Fruit fly (Drosophila melanogaster) whole organism, embryonic: Measurements from ENCODE around the gene Rpp14a.
A peak's percentile ranks its signal among the peaks of the same experiment; 100 is the strongest.

Experiments
- Atf6 ChIP-seq: fragments of 200-800 bp; sonication (Bioruptor generic); IDR thresholded peaks from 2 replicates; pipeline ENCODE4 v1.3.6; 2022; ENCODE audit warnings: missing biosample characterization, missing genetic modification characterization
- CG1024 ChIP-seq: fragments of 200-800 bp; sonication (Bioruptor generic); IDR thresholded peaks from 2 replicates; pipeline ENCODE4 v1.3.6; 2022; ENCODE audit warnings: missing biosample characterization, missing genetic modification characterization
- CG10543 ChIP-seq: fragments of 200-800 bp; sonication (Bioruptor generic); optimal IDR thresholded peaks from 3 replicates; lab custom pipeline; 2017; ENCODE audit warnings: missing biosample characterization, mild to moderate bottlenecking, missing genetic modification characterization, moderate library complexity
- CG10979 ChIP-seq: fragments of 200-800 bp; sonication (Bioruptor generic); optimal IDR thresholded peaks from 2 replicates; lab custom pipeline; 2018; ENCODE audit warnings: missing biosample characterization, mild to moderate bottlenecking, missing genetic modification characterization, moderate library complexity
- CG11560 ChIP-seq: fragments of 200-800 bp; sonication (Bioruptor generic); IDR thresholded peaks from 3 replicates; pipeline ENCODE4 v1.3.6; 2022; ENCODE audit warnings: missing biosample characterization, missing genetic modification characterization
- CG12155 ChIP-seq: fragments of 200-800 bp; sonication (Bioruptor generic); optimal IDR thresholded peaks from 3 replicates; lab custom pipeline; 2016; ENCODE audit warnings: missing biosample characterization, missing genetic modification characterization
- CG13287 ChIP-seq: fragments of 200-800 bp; sonication (Bioruptor generic); IDR thresholded peaks from 2 replicates; pipeline ENCODE4 v1.3.6; 2022; ENCODE audit warnings: missing biosample characterization, missing genetic modification characterization; ENCODE audit not compliant: partially characterized antibody
- CG13296 ChIP-seq: fragments of 200-800 bp; sonication (Bioruptor generic); optimal IDR thresholded peaks from 3 replicates; lab custom pipeline; 2018; ENCODE audit warnings: missing biosample characterization, mild to moderate bottlenecking, missing genetic modification characterization
- CG13894 ChIP-seq: fragments of 200-800 bp; sonication (Bioruptor generic); optimal IDR thresholded peaks from 3 replicates; lab custom pipeline; 2018; ENCODE audit warnings: missing biosample characterization, mild to moderate bottlenecking, missing genetic modification characterization, moderate library complexity
- CG1647 ChIP-seq: fragments of 200-800 bp; sonication (Bioruptor generic); optimal IDR thresholded peaks from 3 replicates; lab custom pipeline; 2016; ENCODE audit warnings: missing biosample characterization, missing genetic modification characterization
- CG16863 ChIP-seq: fragments of 200-800 bp; sonication (Bioruptor generic); optimal IDR thresholded peaks from 3 replicates; lab custom pipeline; 2016; ENCODE audit warnings: missing biosample characterization, missing genetic modification characterization
- CG17829 ChIP-seq: fragments of 200-800 bp; optimal IDR thresholded peaks from 2 replicates; lab custom pipeline; 2019; ENCODE audit warnings: missing biosample characterization, mild to moderate bottlenecking, missing genetic modification characterization, moderate library complexity
- CG18599 ChIP-seq: fragments of 200-800 bp; sonication (Bioruptor generic); optimal IDR thresholded peaks from 3 replicates; lab custom pipeline; 2017; ENCODE audit warnings: missing biosample characterization, missing genetic modification characterization, mild to moderate bottlenecking, moderate library complexity, missing genetic modification reagents
- CG30431 ChIP-seq: fragments of 200-800 bp; sonication (Bioruptor generic); optimal IDR thresholded peaks from 2 replicates; lab custom pipeline; 2017; ENCODE audit warnings: missing biosample characterization, missing genetic modification characterization
- CG3163 ChIP-seq: fragments of 200-800 bp; sonication (Bioruptor generic); optimal IDR thresholded peaks from 3 replicates; lab custom pipeline; 2016; ENCODE audit warnings: missing biosample characterization, missing genetic modification characterization
- CG34376 ChIP-seq: fragments of 200-800 bp; sonication (Bioruptor generic); optimal IDR thresholded peaks from 2 replicates; lab custom pipeline; 2018; ENCODE audit warnings: missing biosample characterization, mild to moderate bottlenecking, missing genetic modification characterization
- CG3995 ChIP-seq: fragments of 200-800 bp; sonication (Bioruptor generic); optimal IDR thresholded peaks from 3 replicates; lab custom pipeline; 2016; ENCODE audit warnings: missing biosample characterization, missing genetic modification characterization
- CG6175 ChIP-seq: fragments of 200-800 bp; sonication (Bioruptor generic); IDR thresholded peaks from 3 replicates; pipeline ENCODE4 v1.3.6; 2022; ENCODE audit warnings: missing biosample characterization, missing genetic modification characterization
- CG7271 ChIP-seq: fragments of 200-800 bp; sonication (Bioruptor generic); optimal IDR thresholded peaks from 2 replicates; lab custom pipeline; 2018; ENCODE audit warnings: missing biosample characterization, mild to moderate bottlenecking, missing genetic modification characterization, moderate library complexity
- CG8089 ChIP-seq: fragments of 200-800 bp; sonication (Bioruptor generic); optimal IDR thresholded peaks from 3 replicates; lab custom pipeline; 2016; ENCODE audit warnings: missing biosample characterization, missing genetic modification characterization
- CG9932 ChIP-seq: fragments of 200-800 bp; sonication (Bioruptor generic); IDR thresholded peaks from 2 replicates; pipeline ENCODE4 v1.3.6; 2022; ENCODE audit warnings: missing biosample characterization, missing genetic modification characterization
- D ChIP-seq, 2 experiments: fragments of 200-800 bp in 1 of 2; fragments of >200 bp in 1 of 2; sonication (Bioruptor generic) in 1 of 2; optimal IDR thresholded peaks; 2 replicates in 1 of 2; 3 replicates in 1 of 2; lab custom pipeline; 2017; ENCODE audit warnings: mild to moderate bottlenecking in 1 of 2, missing biosample characterization in 1 of 2, missing genetic modification characterization in 1 of 2, missing genetic modification reagents in 1 of 2
- Dad ChIP-seq: fragments of 200-800 bp; sonication (Bioruptor generic); optimal IDR thresholded peaks from 3 replicates; lab custom pipeline; 2016; ENCODE audit warnings: missing biosample characterization, missing genetic modification characterization
- Deaf1 ChIP-seq: fragments of 200-800 bp; optimal IDR thresholded peaks from 3 replicates; lab custom pipeline; 2019; ENCODE audit warnings: missing biosample characterization, mild to moderate bottlenecking, missing genetic modification characterization, moderate library complexity
- H2.0 ChIP-seq: fragments of 200-800 bp; sonication (Bioruptor generic); IDR thresholded peaks from 2 replicates; pipeline ENCODE4 v1.3.6; 2022; ENCODE audit warnings: missing biosample characterization, missing genetic modification characterization
- Hr3 ChIP-seq: fragments of 200-800 bp; sonication (Bioruptor generic); optimal IDR thresholded peaks from 3 replicates; lab custom pipeline; 2016; ENCODE audit warnings: missing biosample characterization, missing genetic modification characterization
- Hr51 ChIP-seq, 2 experiments: fragments of 200-800 bp; sonication (Bioruptor generic); optimal IDR thresholded peaks; 2 replicates in 1 of 2; 3 replicates in 1 of 2; lab custom pipeline; 2016 to 2018; ENCODE audit warnings: missing biosample characterization in 2 of 2, missing genetic modification characterization in 2 of 2, mild to moderate bottlenecking in 1 of 2, moderate library complexity in 1 of 2
- Jarid2 ChIP-seq: fragments of 200-800 bp; sonication (Bioruptor generic); optimal IDR thresholded peaks from 3 replicates; lab custom pipeline; 2017; ENCODE audit warnings: mild to moderate bottlenecking, missing biosample characterization, missing genetic modification reagents, missing genetic modification characterization
- Lpt ChIP-seq: fragments of >200 bp; optimal IDR thresholded peaks from 2 replicates; lab custom pipeline; 2018; ENCODE audit warnings: missing biosample characterization, missing genetic modification characterization
- MBD-R2 ChIP-seq: fragments of 200-800 bp; sonication (Bioruptor generic); IDR thresholded peaks from 2 replicates; pipeline ENCODE4 v1.3.6; 2022; ENCODE audit warnings: missing biosample characterization, missing genetic modification characterization
- Nf-YA ChIP-seq: fragments of 200-800 bp; sonication (Bioruptor generic); IDR thresholded peaks from 2 replicates; pipeline ENCODE4 v1.3.6; 2022; ENCODE audit warnings: missing biosample characterization, missing genetic modification characterization
- Opbp ChIP-seq: fragments of 200-800 bp; sonication (Bioruptor generic); IDR thresholded peaks from 3 replicates; pipeline ENCODE4 v1.3.6; 2022; ENCODE audit warnings: missing biosample characterization, missing genetic modification characterization; ENCODE audit not compliant: partially characterized antibody
- Spps ChIP-seq: fragments of 200-800 bp; sonication (Bioruptor generic); optimal IDR thresholded peaks from 2 replicates; lab custom pipeline; 2018; ENCODE audit warnings: missing biosample characterization, mild to moderate bottlenecking, missing genetic modification characterization
- TFAM ChIP-seq: fragments of 200-800 bp; sonication (Bioruptor generic); optimal IDR thresholded peaks from 2 replicates; lab custom pipeline; 2017; ENCODE audit warnings: missing biosample characterization, missing genetic modification characterization, inconsistent platforms
- cg ChIP-seq: fragments of 200-800 bp; sonication (Bioruptor generic); optimal IDR thresholded peaks from 3 replicates; lab custom pipeline; 2019; ENCODE audit warnings: missing biosample characterization, mild to moderate bottlenecking, missing genetic modification characterization, moderate library complexity
- dan ChIP-seq: fragments of 200-800 bp; sonication (Bioruptor generic); IDR thresholded peaks from 2 replicates; pipeline ENCODE4 v1.3.6; 2022; ENCODE audit warnings: missing biosample characterization, missing genetic modification characterization
- gfzf ChIP-seq: fragments of 200-800 bp; sonication (Bioruptor generic); optimal IDR thresholded peaks from 2 replicates; lab custom pipeline; 2016; ENCODE audit warnings: missing biosample characterization, mild to moderate bottlenecking, missing genetic modification characterization, moderate library complexity
- jing ChIP-seq: fragments of 200-800 bp; sonication (Bioruptor generic); optimal IDR thresholded peaks from 2 replicates; lab custom pipeline; 2018; ENCODE audit warnings: missing biosample characterization, mild to moderate bottlenecking, missing genetic modification characterization
- lov ChIP-seq, 2 experiments: fragments of 200-800 bp in 1 of 2; fragments of >200 bp in 1 of 2; sonication (Bioruptor generic) in 1 of 2; IDR thresholded peaks in 1 of 2; optimal IDR thresholded peaks in 1 of 2; 2 replicates in 1 of 2; 3 replicates in 1 of 2; pipeline versions ENCODE4 v1.3.6 to Lab custom; 2017 to 2022; ENCODE audit warnings: missing biosample characterization in 1 of 2, missing genetic modification characterization in 1 of 2
- ro ChIP-seq: fragments of 200-800 bp; sonication (Bioruptor generic); IDR thresholded peaks from 2 replicates; pipeline ENCODE4 v1.3.6; 2022; ENCODE audit warnings: missing biosample characterization, missing genetic modification characterization
- row ChIP-seq: fragments of 200-800 bp; sonication (Bioruptor generic); IDR thresholded peaks from 3 replicates; pipeline ENCODE4 v1.3.6; 2022; ENCODE audit warnings: missing biosample characterization, missing genetic modification characterization
- sd ChIP-seq: fragments of 200-800 bp; sonication (Bioruptor generic); optimal IDR thresholded peaks from 3 replicates; lab custom pipeline; 2018; ENCODE audit warnings: missing biosample characterization, mild to moderate bottlenecking, missing genetic modification characterization, moderate library complexity
- sens-2 ChIP-seq: fragments of 200-800 bp; sonication (Bioruptor generic); IDR thresholded peaks from 2 replicates; pipeline ENCODE4 v1.3.6; 2022; ENCODE audit warnings: missing biosample characterization, missing genetic modification characterization
- slou ChIP-seq: fragments of 200-800 bp; sonication (Bioruptor generic); optimal IDR thresholded peaks from 3 replicates; lab custom pipeline; 2016; ENCODE audit warnings: missing biosample characterization, missing genetic modification characterization
- slp2 ChIP-seq: fragments of 200-800 bp; sonication (Bioruptor generic); optimal IDR thresholded peaks from 2 replicates; lab custom pipeline; 2016; ENCODE audit warnings: missing biosample characterization, missing genetic modification characterization
- sna ChIP-seq: fragments of 200-800 bp; sonication (Bioruptor generic); IDR thresholded peaks from 2 replicates; pipeline ENCODE4 v1.3.6; 2022; ENCODE audit warnings: missing biosample characterization, missing genetic modification characterization; ENCODE audit not compliant: partially characterized antibody
- so ChIP-seq: fragments of 200-800 bp; sonication (Bioruptor generic); IDR thresholded peaks from 3 replicates; pipeline ENCODE4 v1.3.6; 2022; ENCODE audit warnings: missing biosample characterization, missing genetic modification characterization
- sug ChIP-seq: fragments of 200-800 bp; optimal IDR thresholded peaks from 2 replicates; lab custom pipeline; 2019; ENCODE audit warnings: missing biosample characterization, mild to moderate bottlenecking, missing genetic modification characterization, moderate library complexity
- zfh1 ChIP-seq: fragments of 200-800 bp; sonication (Bioruptor generic); IDR thresholded peaks from 3 replicates; pipeline ENCODE4 v1.3.6; 2022; ENCODE audit warnings: missing biosample characterization, missing genetic modification characterization

Gene Rpp14a

DNA sequence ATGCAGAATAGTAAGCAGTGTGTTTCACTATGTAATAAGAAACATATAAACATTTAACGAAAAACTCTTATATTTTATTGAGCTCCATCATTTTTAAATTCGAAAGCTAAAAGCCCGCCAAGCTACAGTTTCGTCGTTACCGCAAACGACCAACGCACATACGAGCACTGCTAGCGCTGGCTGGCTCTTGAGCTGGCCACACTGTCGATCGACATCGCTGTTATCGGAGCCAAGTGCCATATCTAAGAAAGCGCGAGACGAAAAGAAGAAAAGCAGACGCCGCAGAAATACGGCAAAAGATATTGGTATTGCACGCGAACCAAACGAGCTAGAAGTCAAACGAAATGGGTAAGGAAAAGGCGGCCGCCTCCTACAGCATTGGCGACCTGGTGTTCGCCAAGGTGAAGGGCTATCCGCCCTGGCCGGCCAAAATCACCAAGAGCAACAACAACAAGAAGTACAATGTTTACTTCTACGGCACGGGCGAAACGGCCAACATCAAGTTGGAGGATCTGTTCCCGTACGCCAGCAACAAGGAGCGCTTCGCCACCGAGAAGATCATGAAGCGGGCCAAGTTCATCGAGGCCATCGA lies 4.1 kb upstream of the Rpp14a start, which contains the start of gene Jasper (continued):
- TF ChIP-seq CG17829 (tag; lab: Kevin White, UChicago) (peak; percentile 52), CG16863 (no peak), Spps (tag; lab: Kevin White, UChicago) (no peak), CG13894 (peak; percentile 38), H2.0 (GFP tag; lab: Robert Waterston, UW) (no peak), Jarid2 (GFP tag; lab: Kevin White, UChicago) (no peak), Lpt (GFP tag; lab: Kevin White, UChicago) (no peak), CG13287 (GFP tag; lab: Robert Waterston, UW) (peak; percentile 50; the same call in 1 of the 2 replicates), sd (no peak), Nf-YA (GFP tag; lab: Robert Waterston, UW) (no peak), CG12155 (GFP tag; lab: Kevin White, UChicago) (peak; percentile 8), MBD-R2 (peak; percentile 90), CG18599 (peak; percentile 12), CG13296 (GFP tag; lab: Kevin White, UChicago) (no peak), CG3995 (GFP tag; lab: Kevin White, UChicago) (peak; percentile 59), slp2 (GFP tag; lab: Kevin White, UChicago) (no peak), CG9932 (GFP tag; lab: Robert Waterston, UW) (peak; percentile 45; the same call in 1 of the 2 replicates), CG1024 (GFP tag; lab: Robert Waterston, UW) (no peak), CG1647 (peak; percentile 24), Deaf1 (no peak), CG34376 (GFP tag; lab: Kevin White, UChicago) (no peak), slou (no peak), CG3163 (peak; percentile 13), CG7271 (tag; lab: Kevin White, UChicago) (no peak), TFAM (GFP tag; lab: Kevin White, UChicago) (no peak), CG8089 (GFP tag; lab: Kevin White, UChicago) (no peak), sug (tag; lab: Kevin White, UChicago) (peak; percentile 51), cg (no peak), Opbp (GFP tag; lab: Robert Waterston, UW) (peak; percentile 68; the same call in 2 of the 3 replicates), zfh1 (GFP tag; lab: Robert Waterston, UW) (no peak), CG11560 (tag; lab: Robert Waterston, UW) (no peak), D (optimal IDR thresholded peaks at IDR 0.05; lab: Kevin White, UChicago) (no peak), D (GFP tag; optimal IDR thresholded peaks at IDR 0.05; lab: Kevin White, UChicago) (no peak), sens-2 (GFP tag; lab: Robert Waterston, UW) (no peak), Atf6 (GFP tag; lab: Robert Waterston, UW) (no peak), dan (GFP tag; lab: Robert Waterston, UW) (no peak), Hr3 (GFP tag; lab: Kevin White, UChicago) (no peak), Dad (GFP tag; lab: Kevin White, UChicago) (peak; percentile 1), Hr51 (GFP tag; optimal IDR thresholded peaks at IDR 0.05; lab: Kevin White, UChicago) (peak in 1 of 2 experiments; percentile 23), sna (no peak), CG10979 (tag; lab: Kevin White, UChicago) (no peak), row (GFP tag; lab: Robert Waterston, UW) (peak; percentile 42; the same call in 1 of the 3 replicates), jing (GFP tag; lab: Kevin White, UChicago) (no peak), ro (GFP tag; lab: Robert Waterston, UW) (no peak), CG10543 (GFP tag; lab: Kevin White, UChicago) (no peak), lov (optimal IDR thresholded peaks at IDR 0.05; lab: Kevin White, UChicago) (no peak), lov (GFP tag; IDR thresholded peaks at IDR 0.05; lab: Robert Waterston, UW) (no peak), so (GFP tag; lab: Robert Waterston, UW) (no peak), CG6175 (GFP tag; lab: Robert Waterston, UW) (no peak), gfzf (GFP tag; lab: Kevin White, UChicago) (peak; percentile 99), CG30431 (no peak)
